Fruit fly (Drosophila melanogaster): ENCODE data around the gene tkv.

tkv gene

DNA sequence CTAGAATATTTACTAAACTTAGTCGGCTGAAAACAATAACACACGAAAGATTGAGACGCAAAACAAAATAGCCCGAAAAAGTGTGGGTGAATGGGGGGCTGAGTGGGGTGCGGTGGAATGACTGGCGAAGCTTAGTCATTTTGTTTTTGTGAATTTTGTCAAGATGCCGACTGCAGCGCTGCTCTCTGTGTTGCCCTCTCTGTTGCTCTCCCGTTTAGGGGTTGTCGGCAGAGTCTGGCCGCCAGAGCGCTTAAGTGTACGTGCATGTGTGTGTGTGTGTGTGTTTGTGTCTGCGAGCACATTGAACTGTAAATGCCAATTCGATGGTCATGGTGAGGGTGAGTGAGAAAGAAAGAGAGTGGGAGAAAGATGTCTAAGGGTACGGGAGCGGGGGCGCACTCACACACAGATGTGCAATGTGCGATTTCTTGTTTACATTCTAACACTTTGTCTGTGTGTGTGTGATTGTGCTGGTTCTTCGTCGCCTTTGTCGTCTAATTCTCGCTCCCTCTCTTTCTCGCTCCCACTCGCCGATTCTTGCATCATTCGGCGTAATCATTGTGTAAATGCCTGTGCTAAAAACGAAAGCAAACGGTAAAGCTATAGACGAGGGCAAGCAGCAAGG, 35.3 kb upstream of the tkv start (continued):
- TF ChIP-seq ATbp (GFP tag; optimal IDR thresholded peaks at IDR 0.05) (no peak), Drgx (GFP tag; IDR thresholded peaks at IDR 0.05) (no peak), eyg (GFP tag; optimal IDR thresholded peaks at IDR 0.05) (no peak), CG4707 (GFP tag; optimal IDR thresholded peaks at IDR 0.05) (no peak), CG8478 (optimal IDR thresholded peaks at IDR 0.05) (peak; percentile 80), CG34376 (GFP tag; optimal IDR thresholded peaks at IDR 0.05) (no peak), ken (GFP tag; IDR thresholded peaks at IDR 0.05) (no peak), CG9817 (tag; optimal IDR thresholded peaks at IDR 0.05) (no peak), Atf-2 (GFP tag; optimal IDR thresholded peaks at IDR 0.05) (no peak), chm (GFP tag; IDR thresholded peaks at IDR 0.05) (peak; percentile 19; the same call in 1 of the 2 replicates), CG7372 (GFP tag; IDR thresholded peaks at IDR 0.05) (no peak), ind (GFP tag; optimal IDR thresholded peaks at IDR 0.05) (no peak), CG15269 (tag; optimal IDR thresholded peaks at IDR 0.05) (no peak), CG9932 (GFP tag; IDR thresholded peaks at IDR 0.05) (0 out of 2 replicates have a peak, but pooled peaks have one; percentile 13), ssp (GFP tag; IDR thresholded peaks at IDR 0.05) (no peak), jigr1 (GFP tag; IDR thresholded peaks at IDR 0.05) (no peak), kni (GFP tag; optimal IDR thresholded peaks at IDR 0.05) (peak; percentile 42), CG2712 (tag; optimal IDR thresholded peaks at IDR 0.05) (no peak), sim (GFP tag; IDR thresholded peaks at IDR 0.05) (no peak), CG6654 (GFP tag; optimal IDR thresholded peaks at IDR 0.05) (no peak), CG11247 (GFP tag; IDR thresholded peaks at IDR 0.05) (no peak), ewg (GFP tag; optimal IDR thresholded peaks at IDR 0.05) (no peak), en (GFP tag; optimal IDR thresholded peaks at IDR 0.05) (no peak), CG1603 (tag; optimal IDR thresholded peaks at IDR 0.05) (no peak), HmgD (GFP tag; optimal IDR thresholded peaks at IDR 0.05) (peak; percentile 15), Myb (GFP tag; optimal IDR thresholded peaks at IDR 0.05) (no peak), maf-S (GFP tag; optimal IDR thresholded peaks at IDR 0.05) (no peak), unc-4 (GFP tag; IDR thresholded peaks at IDR 0.05; ENCODE audit: partially characterized antibody) (no peak), CG8290 (GFP tag; optimal IDR thresholded peaks at IDR 0.05) (no peak), CG8290 (tag; optimal IDR thresholded peaks at IDR 0.05) (no peak), CG13296 (GFP tag; optimal IDR thresholded peaks at IDR 0.05) (no peak), dati (GFP tag; IDR thresholded peaks at IDR 0.05) (no peak), CG4282 (GFP tag; optimal IDR thresholded peaks at IDR 0.05) (no peak), CG17328 (GFP tag; IDR thresholded peaks at IDR 0.05) (no peak), HLH3B (GFP tag; IDR thresholded peaks at IDR 0.05) (no peak), tll (GFP tag; optimal IDR thresholded peaks at IDR 0.05) (no peak), Usf (GFP tag; optimal IDR thresholded peaks at IDR 0.05) (no peak), CG18599 (GFP tag; optimal IDR thresholded peaks at IDR 0.05) (no peak), Nf-YC (tag; optimal IDR thresholded peaks at IDR 0.05) (peak; percentile 18), CG32772 (GFP tag; IDR thresholded peaks at IDR 0.05) (no peak), aop (GFP tag; IDR thresholded peaks at IDR 0.05) (no peak), Kr (GFP tag; optimal IDR thresholded peaks at IDR 0.05) (no peak), CG4404 (GFP tag; IDR thresholded peaks at IDR 0.05) (no peak), Ets65A (GFP tag) (no peak), YL-1 (GFP tag; optimal IDR thresholded peaks at IDR 0.05) (no peak), Doc3 (GFP tag; IDR thresholded peaks at IDR 0.05; ENCODE audit: partially characterized antibody) (no peak), Antp (GFP tag; optimal IDR thresholded peaks at IDR 0.05) (no peak), zfh1 (GFP tag; IDR thresholded peaks at IDR 0.05) (no peak), CG1792 (GFP tag; optimal IDR thresholded peaks at IDR 0.05) (no peak), Oaz (GFP tag; IDR thresholded peaks at IDR 0.05) (no peak), CG10267 (tag; optimal IDR thresholded peaks at IDR 0.05) (no peak), ham (GFP tag; IDR thresholded peaks at IDR 0.05) (no peak)
